Fruit fly (Drosophila melanogaster): Measurements from ENCODE around the gene CG12099.
A peak's percentile ranks its signal among the peaks of the same experiment; 100 is the strongest.

CG12099 gene

DNA sequence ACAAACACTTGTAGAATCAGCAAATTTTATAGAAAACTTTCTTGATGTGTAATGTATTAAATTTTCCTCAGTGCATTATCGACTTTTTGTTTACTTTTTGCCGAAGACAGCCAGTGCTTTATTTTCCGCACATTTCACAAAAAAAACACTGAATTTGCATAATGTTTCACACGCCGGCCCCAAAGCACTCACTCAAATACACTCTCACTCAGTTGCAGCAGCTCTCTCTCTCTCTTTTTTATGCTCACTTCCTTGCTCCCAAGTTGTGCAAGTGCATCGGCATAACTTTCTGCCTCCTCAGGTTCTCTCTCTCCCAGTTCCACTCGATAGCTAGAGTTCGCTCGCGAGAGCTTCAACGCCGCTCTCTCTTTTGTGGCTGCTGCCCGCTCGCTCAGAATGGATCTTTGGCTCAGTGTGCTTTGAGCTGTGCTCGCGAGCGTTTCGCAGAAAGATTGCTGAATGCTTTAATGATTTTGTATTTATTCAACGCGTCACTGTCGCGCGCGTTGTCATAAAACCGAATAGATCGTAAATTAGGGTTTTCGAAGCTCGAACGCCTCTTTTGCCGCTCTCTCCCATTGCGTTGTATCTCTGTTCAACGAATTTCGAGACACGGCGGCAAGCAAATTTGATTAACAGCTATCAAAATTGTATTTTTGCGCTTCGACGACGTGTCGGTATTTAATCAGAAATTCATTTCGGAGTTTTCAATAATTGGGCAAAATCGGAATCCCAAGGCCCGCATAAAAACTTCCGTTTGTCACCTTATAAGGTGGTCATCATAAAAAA lies 28.2 kb upstream of the CG12099 start (continued):
- TF ChIP-seq Hr51 (GFP tag; optimal IDR thresholded peaks at IDR 0.05) (no peak), CG6654 (GFP tag; optimal IDR thresholded peaks at IDR 0.05) (no peak), Ets65A (GFP tag) (no peak), CG11504 (tag; optimal IDR thresholded peaks at IDR 0.05) (no peak), sc (optimal IDR thresholded peaks at IDR 0.05) (no peak), sc (GFP tag; optimal IDR thresholded peaks at IDR 0.05) (no peak), Sox100B (GFP tag; optimal IDR thresholded peaks at IDR 0.05) (no peak), ttk (GFP tag; IDR thresholded peaks at IDR 0.05) (no peak), ap (GFP tag; IDR thresholded peaks at IDR 0.05) (no peak), wdn (GFP tag; IDR thresholded peaks at IDR 0.05) (no peak), CG7963 (GFP tag; IDR thresholded peaks at IDR 0.05; ENCODE audit: partially characterized antibody) (no peak), CG4360 (GFP tag; IDR thresholded peaks at IDR 0.05) (peak; percentile 47; the same call in 1 of the 2 replicates), Hey (tag; optimal IDR thresholded peaks at IDR 0.05) (no peak), Eip74EF (GFP tag; optimal IDR thresholded peaks at IDR 0.05) (peak in 1 of 2 experiments; percentile 35), CG14965 (GFP tag; optimal IDR thresholded peaks at IDR 0.05; ENCODE audit: borderline replicate concordance) (no peak), dysf (GFP tag; IDR thresholded peaks at IDR 0.05) (no peak), lilli (GFP tag; optimal IDR thresholded peaks at IDR 0.05) (no peak), CG2202 (tag; optimal IDR thresholded peaks at IDR 0.05) (no peak), cas (GFP tag; IDR thresholded peaks at IDR 0.05) (no peak), CG13894 (tag; optimal IDR thresholded peaks at IDR 0.05) (peak; percentile 54), CG11085 (GFP tag; IDR thresholded peaks at IDR 0.05) (no peak), CG15479 (GFP tag; optimal IDR thresholded peaks at IDR 0.05) (peak; percentile 58), toy (GFP tag; IDR thresholded peaks at IDR 0.05) (no peak), Ssrp (tag; optimal IDR thresholded peaks at IDR 0.05) (no peak), CG14050 (GFP tag; IDR thresholded peaks at IDR 0.05) (no peak), Stat92E (GFP tag; optimal IDR thresholded peaks at IDR 0.05) (peak in 1 of 3 experiments; percentile 61), Bgb (GFP tag; IDR thresholded peaks at IDR 0.05; ENCODE audit: partially characterized antibody) (peak; percentile 62), Oaz (GFP tag; IDR thresholded peaks at IDR 0.05) (no peak), H15 (GFP tag; IDR thresholded peaks at IDR 0.05) (no peak), fd96Cb (tag; optimal IDR thresholded peaks at IDR 0.05) (no peak), dm (GFP tag; optimal IDR thresholded peaks at IDR 0.05) (no peak), inv (GFP tag; IDR thresholded peaks at IDR 0.05; ENCODE audit: partially characterized antibody) (peak; percentile 20; the same call in 1 of the 2 replicates), az2 (GFP tag; optimal IDR thresholded peaks at IDR 0.05) (no peak), CG10274 (GFP tag; optimal IDR thresholded peaks at IDR 0.05) (no peak), zfh1 (GFP tag; IDR thresholded peaks at IDR 0.05) (no peak), scrt (GFP tag; optimal IDR thresholded peaks at IDR 0.05) (peak; percentile 4), Spps (tag; optimal IDR thresholded peaks at IDR 0.05) (peak; percentile 9), cwo (GFP tag; optimal IDR thresholded peaks at IDR 0.05) (peak; percentile 27), CG12744 (GFP tag; optimal IDR thresholded peaks at IDR 0.05) (no peak), grau (tag; optimal IDR thresholded peaks at IDR 0.05) (no peak), CG1832 (GFP tag; optimal IDR thresholded peaks at IDR 0.05) (peak; percentile 15), trh (GFP tag; optimal IDR thresholded peaks at IDR 0.05) (no peak), Neu2 (GFP tag; optimal IDR thresholded peaks at IDR 0.05; ENCODE audit: borderline replicate concordance) (no peak), unc-4 (GFP tag; IDR thresholded peaks at IDR 0.05; ENCODE audit: partially characterized antibody) (peak; percentile 55; the same call in 1 of the 2 replicates), Usf (GFP tag; optimal IDR thresholded peaks at IDR 0.05) (no peak), bowl (GFP tag; IDR thresholded peaks at IDR 0.05) (no peak), CG9876 (GFP tag; optimal IDR thresholded peaks at IDR 0.05) (no peak), CG1603 (tag; optimal IDR thresholded peaks at IDR 0.05) (no peak), CG9797 (GFP tag; optimal IDR thresholded peaks at IDR 0.05) (no peak)
